Worm (Caenorhabditis elegans) whole organism, L1 larva: Measurements from ENCODE around the gene F11C7.2.

Source experiments
- C04F5.9 ChIP-seq: sonication (generic microtip); optimal IDR thresholded peaks from 2 replicates; lab custom pipeline; 2016; ENCODE audit warnings: missing genetic modification characterization, missing compliant biosample characterization
- C16A3.4 ChIP-seq: fragments of 150-350 bp; optimal IDR thresholded peaks from 2 replicates; lab custom pipeline; 2014; ENCODE audit warnings: missing biosample characterization, missing genetic modification characterization
- C34B4.2 ChIP-seq: sonication (generic microtip); optimal IDR thresholded peaks from 2 replicates; lab custom pipeline; 2017; ENCODE audit warnings: mild to moderate bottlenecking, missing genetic modification characterization, missing compliant biosample characterization
- F16B12.6 ChIP-seq: fragments of 150-350 bp; optimal IDR thresholded peaks from 2 replicates; lab custom pipeline; 2014; ENCODE audit warnings: missing biosample characterization, missing genetic modification characterization
- aly-2 ChIP-seq: fragments of 150-350 bp; optimal IDR thresholded peaks from 2 replicates; lab custom pipeline; 2014; ENCODE audit warnings: missing biosample characterization, missing genetic modification characterization
- ama-1 ChIP-seq: fragments of 150-350 bp; optimal IDR thresholded peaks from 2 replicates; lab custom pipeline; 2014
- ceh-63 ChIP-seq: fragments of 200-800 bp; sonication (Bioruptor generic); optimal IDR thresholded peaks from 2 replicates; lab custom pipeline; 2018; ENCODE audit warnings: mild to moderate bottlenecking, missing genetic modification characterization, missing compliant biosample characterization
- ceh-82 ChIP-seq, 3 experiments: fragments of 150-350 bp in 1 of 3; sonication (generic microtip) in 2 of 3; optimal IDR thresholded peaks; 2 replicates each; lab custom pipeline; 2014 to 2017; ENCODE audit warnings: missing biosample characterization in 3 of 3, missing genetic modification characterization in 3 of 3
- ceh-88 ChIP-seq: fragments of 200-800 bp; sonication (Bioruptor generic); IDR thresholded peaks from 2 replicates; pipeline ENCODE4 v1.3.6; 2022; ENCODE audit warnings: missing genetic modification characterization, missing compliant biosample characterization
- efl-1 ChIP-seq, 4 experiments: fragments of 150-350 bp; optimal IDR thresholded peaks in 3 of 4; peaks in 1 of 4; 1 replicate in 1 of 4; 2 replicates in 3 of 4; lab custom pipeline; 2014; ENCODE audit warnings: missing biosample characterization in 2 of 4, missing genetic modification characterization in 2 of 4, missing genetic modification reagents in 2 of 4
- efl-3 ChIP-seq: fragments of 200-800 bp; sonication (Bioruptor generic); optimal IDR thresholded peaks from 2 replicates; lab custom pipeline; 2018; ENCODE audit warnings: mild to moderate bottlenecking, missing genetic modification characterization, missing compliant biosample characterization
- egl-13 ChIP-seq: sonication (generic microtip); optimal IDR thresholded peaks from 2 replicates; lab custom pipeline; 2016; ENCODE audit warnings: missing genotype, missing genetic modification reagents, missing genetic modification characterization, missing compliant biosample characterization
- elt-3 ChIP-seq, 6 experiments: fragments of 150-350 bp in 1 of 6; sonication (generic microtip); optimal IDR thresholded peaks; 2 replicates each; lab custom pipeline; 2017 to 2018; ENCODE audit warnings: missing biosample characterization in 6 of 6, missing genetic modification characterization in 6 of 6, inconsistent platforms in 1 of 6
- grh-1 ChIP-seq: fragments of 200-800 bp; sonication (Bioruptor generic); IDR thresholded peaks from 2 replicates; pipeline ENCODE4 v1.3.6; 2022; ENCODE audit warnings: missing genetic modification reagents, missing genetic modification characterization, missing compliant biosample characterization
- hlh-17 ChIP-seq: fragments of 200-800 bp; sonication (Bioruptor generic); optimal IDR thresholded peaks from 2 replicates; lab custom pipeline; 2018; ENCODE audit warnings: missing genetic modification characterization, mild to moderate bottlenecking, missing compliant biosample characterization, moderate library complexity, borderline replicate concordance
- hpl-2 ChIP-seq: fragments of 150-350 bp; optimal IDR thresholded peaks from 2 replicates; lab custom pipeline; 2014; ENCODE audit warnings: missing biosample characterization, missing genetic modification reagents, missing genetic modification characterization
- irx-1 ChIP-seq: sonication (generic microtip); optimal IDR thresholded peaks from 2 replicates; lab custom pipeline; 2016; ENCODE audit warnings: missing genetic modification characterization, missing compliant biosample characterization
- isw-1 ChIP-seq: fragments of 200-800 bp; sonication (Bioruptor generic); IDR thresholded peaks from 2 replicates; pipeline ENCODE4 v1.3.6; 2022; ENCODE audit warnings: missing genetic modification characterization, missing compliant biosample characterization
- lin-13 ChIP-seq: fragments of 150-350 bp; optimal IDR thresholded peaks from 2 replicates; lab custom pipeline; 2014; ENCODE audit warnings: missing biosample characterization, missing genetic modification reagents, missing genetic modification characterization
- lin-14 ChIP-seq: fragments of 200-800 bp; sonication (Bioruptor generic); optimal IDR thresholded peaks from 2 replicates; lab custom pipeline; 2018; ENCODE audit warnings: mild to moderate bottlenecking, missing genetic modification characterization, moderate library complexity, missing compliant biosample characterization
- lin-35 ChIP-seq, 2 experiments: fragments of 150-350 bp; optimal IDR thresholded peaks; 2 replicates each; lab custom pipeline; 2014; ENCODE audit warnings: missing biosample characterization in 2 of 2, missing genetic modification characterization in 2 of 2, missing genetic modification reagents in 2 of 2
- lin-39 ChIP-seq: fragments of 150-350 bp; optimal IDR thresholded peaks from 2 replicates; lab custom pipeline; 2014; ENCODE audit warnings: missing biosample characterization, missing genetic modification reagents, missing genetic modification characterization
- mep-1 ChIP-seq: fragments of 150-350 bp; optimal IDR thresholded peaks from 2 replicates; lab custom pipeline; 2014; ENCODE audit warnings: missing biosample characterization, missing genetic modification characterization
- nhr-11 ChIP-seq: fragments of 150-350 bp; optimal IDR thresholded peaks from 2 replicates; lab custom pipeline; 2014; ENCODE audit warnings: missing biosample characterization, missing genetic modification characterization
- nhr-19 ChIP-seq: fragments of 200-800 bp; sonication (Bioruptor generic); conservative IDR thresholded peaks from 2 replicates; pipeline ENCODE4 v1.3.6; 2022; ENCODE audit warnings: missing genetic modification characterization, missing compliant biosample characterization
- nhr-237 ChIP-seq: fragments of 150-350 bp; optimal IDR thresholded peaks from 2 replicates; lab custom pipeline; 2014; ENCODE audit warnings: missing biosample characterization, missing genetic modification characterization
- nhr-28 ChIP-seq: fragments of 150-350 bp; optimal IDR thresholded peaks from 2 replicates; lab custom pipeline; 2014; ENCODE audit warnings: missing biosample characterization, missing genetic modification characterization
- nhr-47 ChIP-seq: sonication (generic microtip); optimal IDR thresholded peaks from 2 replicates; lab custom pipeline; 2016; ENCODE audit warnings: mild to moderate bottlenecking, missing genetic modification characterization, moderate library complexity, missing compliant biosample characterization
- nhr-71 ChIP-seq: sonication (generic microtip); optimal IDR thresholded peaks from 2 replicates; lab custom pipeline; 2016; ENCODE audit warnings: mild to moderate bottlenecking, missing genetic modification characterization, moderate library complexity, missing compliant biosample characterization
- nhr-76 ChIP-seq: sonication (generic microtip); optimal IDR thresholded peaks from 2 replicates; lab custom pipeline; 2017; ENCODE audit warnings: missing biosample characterization, missing genetic modification characterization
- nhr-84 ChIP-seq: sonication (generic microtip); optimal IDR thresholded peaks from 2 replicates; lab custom pipeline; 2017; ENCODE audit warnings: missing biosample characterization, missing genetic modification characterization
- nhr-85 ChIP-seq: sonication (generic microtip); peaks from one replicate; lab custom pipeline; 2016; ENCODE audit warnings: missing genetic modification characterization, inconsistent platforms, missing compliant biosample characterization
- nhr-90 ChIP-seq: sonication (generic microtip); optimal IDR thresholded peaks from 2 replicates; lab custom pipeline; 2016; ENCODE audit warnings: mild to moderate bottlenecking, missing genetic modification characterization, missing compliant biosample characterization; ENCODE audit not compliant: poor library complexity
- pqm-1 ChIP-seq: sonication (generic microtip); optimal IDR thresholded peaks from 3 replicates; lab custom pipeline; 2017; ENCODE audit warnings: missing biosample characterization, missing genetic modification characterization
- rnt-1 ChIP-seq: sonication (generic microtip); optimal IDR thresholded peaks from 2 replicates; lab custom pipeline; 2016; ENCODE audit warnings: mild to moderate bottlenecking, missing genetic modification characterization, moderate library complexity, missing compliant biosample characterization
- snpc-4 ChIP-seq: fragments of 150-350 bp; optimal IDR thresholded peaks from 2 replicates; lab custom pipeline; 2014; ENCODE audit warnings: missing biosample characterization, missing genetic modification characterization
- sptf-1 ChIP-seq: fragments of 150-350 bp; optimal IDR thresholded peaks from 2 replicates; lab custom pipeline; 2014; ENCODE audit warnings: missing biosample characterization, missing genetic modification characterization
- sup-37 ChIP-seq: fragments of 200-800 bp; sonication (Bioruptor generic); optimal IDR thresholded peaks from 2 replicates; lab custom pipeline; 2018; ENCODE audit warnings: mild to moderate bottlenecking, missing genetic modification characterization, missing compliant biosample characterization
- tbx-2 ChIP-seq: sonication (generic microtip); optimal IDR thresholded peaks from 2 replicates; lab custom pipeline; 2016; ENCODE audit warnings: missing genetic modification characterization, missing compliant biosample characterization
- tlp-1 ChIP-seq: fragments of 150-350 bp; optimal IDR thresholded peaks from 2 replicates; lab custom pipeline; 2014; ENCODE audit warnings: missing biosample characterization, missing genetic modification characterization
- unc-130 ChIP-seq: fragments of 150-350 bp; optimal IDR thresholded peaks from 2 replicates; lab custom pipeline; 2017; ENCODE audit warnings: missing biosample characterization, missing genetic modification characterization, inconsistent platforms
- vab-15 ChIP-seq: sonication (generic microtip); optimal IDR thresholded peaks from 2 replicates; lab custom pipeline; 2017; ENCODE audit warnings: missing genotype, mild to moderate bottlenecking, missing genetic modification characterization, missing compliant biosample characterization
- ztf-4 ChIP-seq: fragments of 150-350 bp; optimal IDR thresholded peaks from 2 replicates; lab custom pipeline; 2014; ENCODE audit warnings: missing biosample characterization, missing genetic modification characterization

F11C7.2 gene

DNA sequence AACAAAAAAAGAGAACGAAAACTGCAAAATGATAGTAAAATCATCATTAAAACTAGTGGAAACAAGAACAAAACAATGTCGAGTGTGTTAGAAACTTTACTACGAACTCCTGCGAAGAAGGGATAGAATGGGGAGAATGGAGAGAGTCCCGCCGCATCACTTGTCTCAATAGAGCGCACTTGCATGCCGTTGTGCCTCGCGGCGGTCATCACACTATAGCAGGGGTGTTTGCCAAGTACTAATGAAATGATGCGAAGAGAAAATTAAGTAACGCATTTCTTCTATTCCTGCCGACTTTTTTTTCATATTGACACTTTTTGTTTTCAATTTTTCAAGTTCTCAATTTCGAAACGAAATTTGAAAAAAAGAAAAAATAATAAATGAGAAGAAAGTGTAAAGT, 4.4 kb upstream of the F11C7.2 start (continued):
- peak; percentile 66 for TF ChIP-seq nhr-90 (tag; lab: Kevin White, UChicago)
- peak; percentile 45 for TF ChIP-seq snpc-4 (tag; lab: Kevin White, UChicago)
- TF ChIP-seq nhr-28 (tag; lab: Kevin White, UChicago) = no peak
- TF ChIP-seq nhr-76 (tag; lab: Kevin White, UChicago) = no peak
- no peak for TF ChIP-seq nhr-84 (tag; lab: Kevin White, UChicago)
- TF ChIP-seq elt-3 (tag; optimal IDR thresholded peaks at IDR 0.05; lab: Kevin White, UChicago) = peak in 3 of 6 experiments; percentile 19 to 38 (median 25)
- TF ChIP-seq irx-1 (tag; lab: Kevin White, UChicago) = peak; percentile 16
- peak; percentile 92 for TF ChIP-seq unc-130 (tag; lab: Kevin White, UChicago)
- no peak for TF ChIP-seq C34B4.2 (tag; lab: Kevin White, UChicago)
- peak; percentile 84 for TF ChIP-seq C16A3.4
- peak; percentile 84 for TF ChIP-seq nhr-71

DNA sequence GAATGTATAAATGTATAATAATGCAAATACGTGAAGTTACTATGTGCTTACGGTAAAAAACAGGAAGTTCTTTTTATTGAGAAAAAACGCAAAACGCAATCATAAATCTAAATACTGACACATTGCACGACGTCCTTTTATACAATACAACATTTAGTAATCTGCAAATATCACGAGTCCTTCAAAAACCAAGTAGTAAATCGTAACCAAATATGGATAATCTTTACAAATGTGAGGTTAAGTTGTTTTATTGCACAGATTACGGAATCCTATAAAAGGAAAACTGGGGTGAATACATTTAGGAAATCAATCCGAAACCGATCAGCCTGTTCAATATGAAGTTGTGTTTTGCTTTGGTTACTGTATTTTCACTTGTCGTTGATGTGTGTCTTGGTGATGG, 1.7 kb downstream of the F11C7.2 start, which contains the start of gene F11C7.7:
Gene F11C7.7 (plus strand): TSS at position 301 of the 400 bp plus-strand sequence.
- no peak for TF ChIP-seq pqm-1 (tag; lab: Kevin White, UChicago)
- no peak for TF ChIP-seq efl-3 (GFP tag; lab: Kevin White, UChicago)

DNA sequence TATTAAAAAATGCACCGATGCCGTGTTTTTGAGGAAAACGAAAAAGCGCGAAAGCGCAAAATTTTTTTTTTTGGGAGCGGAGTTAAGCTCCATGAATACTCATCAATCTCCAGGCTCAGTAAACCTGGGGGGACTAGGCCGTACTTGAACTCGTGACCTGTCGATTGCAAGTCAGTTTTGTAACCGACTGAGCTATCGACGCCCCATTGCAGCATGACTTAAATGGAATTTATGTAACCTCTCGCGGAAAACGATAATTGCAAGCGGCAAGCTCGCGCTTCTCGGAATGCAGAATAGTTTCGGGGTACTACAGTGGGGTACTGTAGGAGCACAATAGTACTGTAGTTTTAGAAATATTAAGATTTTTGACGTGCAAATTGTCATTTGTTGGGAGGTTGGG, 3.8 kb downstream of the F11C7.2 start:
- TF ChIP-seq ceh-63 (GFP tag; lab: Kevin White, UChicago) = no peak
- no peak for TF ChIP-seq C34B4.2 (tag; lab: Kevin White, UChicago)
- no peak for TF ChIP-seq ceh-82 (tag; optimal IDR thresholded peaks at IDR 0.05; lab: Kevin White, UChicago)

DNA sequence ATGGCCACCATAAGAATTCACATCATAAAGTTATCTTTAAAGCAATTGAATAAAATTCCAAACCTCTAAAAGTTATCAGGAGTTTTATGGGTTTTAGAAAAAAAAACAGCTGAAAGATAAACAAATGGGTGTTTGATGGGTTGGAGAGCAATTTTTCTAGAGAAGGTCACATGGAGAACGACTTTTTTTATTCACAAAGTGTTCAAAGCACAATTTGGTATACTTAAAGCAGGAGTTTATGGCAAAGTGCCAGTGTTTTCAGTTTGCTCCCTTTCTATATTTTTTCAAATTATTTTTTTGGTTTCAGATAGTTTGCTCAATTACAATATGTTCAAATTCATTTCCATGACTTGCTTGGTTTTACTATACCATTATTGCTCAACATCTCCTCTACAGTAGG, 4.7 kb downstream of the F11C7.2 start, which contains the start of gene F11C7.6:
Gene F11C7.6 (plus strand): TSS at position 301 of the 400 bp plus-strand sequence.
- no peak for TF ChIP-seq C16A3.4

DNA sequence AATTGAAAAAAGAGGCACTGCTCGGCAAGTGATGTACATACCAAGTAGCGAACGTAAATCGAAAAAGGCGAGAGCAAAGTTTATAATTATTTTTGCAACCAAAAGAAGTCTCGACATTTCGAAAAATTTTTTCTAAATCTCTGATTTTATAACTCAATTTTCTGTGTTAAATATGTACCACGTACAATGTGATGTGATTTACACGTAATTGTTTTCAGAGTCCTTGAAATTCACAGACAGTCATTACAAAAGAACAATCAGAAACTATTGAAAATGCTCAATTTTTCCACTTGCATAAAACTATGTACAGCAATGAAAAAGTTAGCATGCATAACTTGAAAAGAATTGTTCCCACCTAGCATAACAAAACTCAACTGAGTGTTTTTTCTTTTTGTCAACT, 6.4 kb downstream of the F11C7.2 start:
- TF ChIP-seq isw-1 (GFP tag; lab: Robert Waterston, UW) = no peak
- no peak for TF ChIP-seq mep-1 (tag; lab: Kevin White, UChicago)
- no peak for TF ChIP-seq C04F5.9 (tag; lab: Kevin White, UChicago)
- TF ChIP-seq lin-13 (GFP tag; lab: Kevin White, UChicago) = no peak
- no peak for TF ChIP-seq sup-37 (GFP tag; lab: Kevin White, UChicago)
- TF ChIP-seq lin-14 (GFP tag; lab: Kevin White, UChicago) = no peak
- no peak for TF ChIP-seq C16A3.4
- no peak for TF ChIP-seq nhr-47 (tag; lab: Kevin White, UChicago)
- TF ChIP-seq tbx-2 (tag; lab: Kevin White, UChicago) = no peak
- TF ChIP-seq nhr-85 (tag; lab: Kevin White, UChicago) = no peak
- no peak for TF ChIP-seq ceh-63 (GFP tag; lab: Kevin White, UChicago)
- TF ChIP-seq nhr-11 = no peak
- no peak for TF ChIP-seq vab-15 (tag; lab: Kevin White, UChicago)
- no peak for TF ChIP-seq nhr-90 (tag; lab: Kevin White, UChicago)
- TF ChIP-seq pqm-1 (tag; lab: Kevin White, UChicago) = no peak

DNA sequence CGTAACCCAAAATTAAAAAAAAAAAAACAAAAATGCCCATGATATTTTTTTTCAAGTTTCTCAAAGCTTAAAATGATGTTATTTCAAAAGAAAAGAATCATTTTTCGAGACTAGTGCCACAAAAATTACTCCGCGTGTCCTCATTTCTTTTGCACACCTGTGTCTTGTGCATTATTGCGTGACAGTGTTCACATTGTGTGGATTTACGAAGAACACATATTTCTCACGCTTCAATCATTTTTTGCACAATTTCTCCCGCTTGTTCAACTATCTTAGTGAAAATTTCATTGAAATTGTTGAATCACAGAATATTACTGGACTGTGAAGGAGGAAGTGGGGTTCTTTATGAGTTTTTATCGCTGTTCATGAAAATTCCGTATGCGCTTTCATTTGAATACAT, 12.2 kb downstream of the F11C7.2 start:
- TF ChIP-seq ama-1 (no peak), lin-35 (GFP tag; optimal IDR thresholded peaks at IDR 0.05; lab: Kevin White, UChicago) (peak in 1 of 2 experiments; percentile 8), egl-13 (no peak), hpl-2 (GFP tag; lab: Kevin White, UChicago) (no peak), grh-1 (GFP tag; lab: Robert Waterston, UW) (no peak), mep-1 (tag; lab: Kevin White, UChicago) (no peak), tlp-1 (tag; lab: Kevin White, UChicago) (no peak), F16B12.6 (tag; lab: Kevin White, UChicago) (peak; percentile 55), ceh-88 (GFP tag; lab: Robert Waterston, UW) (no peak), hlh-17 (GFP tag; lab: Kevin White, UChicago) (no peak), lin-39 (tag; lab: Kevin White, UChicago) (no peak), efl-1 (optimal IDR thresholded peaks at IDR 0.05; lab: Kevin White, UChicago) (no peak), efl-1 (GFP tag; optimal IDR thresholded peaks at IDR 0.05 in 1 of 2; lab: Kevin White, UChicago) (peak in 1 of 2 experiments; percentile 87), nhr-47 (tag; lab: Kevin White, UChicago) (no peak), efl-3 (GFP tag; lab: Kevin White, UChicago) (no peak), lin-14 (GFP tag; lab: Kevin White, UChicago) (no peak), aly-2 (tag; lab: Kevin White, UChicago) (no peak), rnt-1 (tag; lab: Kevin White, UChicago) (no peak), nhr-19 (GFP tag; lab: Robert Waterston, UW) (no peak), sptf-1 (tag; lab: Kevin White, UChicago) (no peak), ztf-4 (tag; lab: Kevin White, UChicago) (no peak), nhr-237 (tag; lab: Kevin White, UChicago) (no peak)
